Fruit fly (Drosophila melanogaster) whole organism, wandering third instar larva: ENCODE results near the gene Odj.

Source experiments
- CG9705 ChIP-seq: fragments of 200-800 bp; sonication (Bioruptor generic); optimal IDR thresholded peaks from 2 replicates; lab custom pipeline; 2018; ENCODE audit warnings: missing biosample characterization, mild to moderate bottlenecking, missing genetic modification characterization
- CrebA ChIP-seq: fragments of 200-800 bp; sonication (Bioruptor generic); optimal IDR thresholded peaks from 2 replicates; lab custom pipeline; 2016; ENCODE audit warnings: missing biosample characterization, mild to moderate bottlenecking, missing genetic modification characterization, borderline replicate concordance
- GATAd ChIP-seq: sonication (Bioruptor generic); optimal IDR thresholded peaks from 2 replicates; lab custom pipeline; 2016; ENCODE audit warnings: missing biosample characterization, missing genetic modification characterization
- HLH106 ChIP-seq: fragments of 200-800 bp; optimal IDR thresholded peaks from 3 replicates; lab custom pipeline; 2019; ENCODE audit warnings: missing biosample characterization, mild to moderate bottlenecking, missing genetic modification characterization, moderate library complexity
- Hr78 ChIP-seq: fragments of >200 bp; optimal IDR thresholded peaks from 2 replicates; lab custom pipeline; 2017; ENCODE audit warnings: missing biosample characterization, missing genetic modification characterization
- Jra ChIP-seq: sonication (Bioruptor generic); optimal IDR thresholded peaks from 2 replicates; lab custom pipeline; 2016; ENCODE audit warnings: missing biosample characterization, missing genetic modification characterization
- Mio ChIP-seq: sonication (Bioruptor generic); optimal IDR thresholded peaks from 2 replicates; lab custom pipeline; 2016; ENCODE audit warnings: missing biosample characterization, missing genetic modification characterization
- Myc ChIP-seq: fragments of >200 bp; optimal IDR thresholded peaks from 2 replicates; lab custom pipeline; 2017
- N ChIP-seq: fragments of >200 bp; optimal IDR thresholded peaks from 2 replicates; lab custom pipeline; 2018; ENCODE audit warnings: missing biosample characterization, missing external identifiers, missing genetic modification characterization
- OdsH ChIP-seq: fragments of 200-800 bp; sonication (Bioruptor generic); optimal IDR thresholded peaks from 2 replicates; lab custom pipeline; 2016; ENCODE audit warnings: missing biosample characterization, mild to moderate bottlenecking, missing genetic modification characterization
- Rel ChIP-seq, 2 experiments: fragments of 200-800 bp; sonication (Bioruptor generic) in 1 of 2; optimal IDR thresholded peaks; 2 replicates in 1 of 2; 3 replicates in 1 of 2; lab custom pipeline; 2016 to 2019; ENCODE audit warnings: mild to moderate bottlenecking in 2 of 2, missing biosample characterization in 2 of 2, missing genetic modification characterization in 2 of 2, moderate library complexity in 1 of 2
- Sp1 ChIP-seq: fragments of 200-800 bp; sonication (Bioruptor generic); optimal IDR thresholded peaks from 3 replicates; lab custom pipeline; 2019; ENCODE audit warnings: missing biosample characterization, mild to moderate bottlenecking, missing genetic modification characterization, moderate library complexity
- Vsx2 ChIP-seq: fragments of 200-300, 225-300 bp; sonication (Bioruptor generic); optimal IDR thresholded peaks from 2 replicates; lab custom pipeline; 2018; ENCODE audit warnings: missing biosample characterization, missing genetic modification characterization; ENCODE audit not compliant: partially characterized antibody
- br ChIP-seq: fragments of 200-800 bp; sonication (Bioruptor generic); optimal IDR thresholded peaks from 2 replicates; lab custom pipeline; 2016; ENCODE audit warnings: missing biosample characterization, missing genetic modification characterization
- brk ChIP-seq: fragments of 200-800 bp; sonication (Bioruptor generic); optimal IDR thresholded peaks from 2 replicates; lab custom pipeline; 2016; ENCODE audit warnings: missing biosample characterization, mild to moderate bottlenecking, missing genetic modification characterization
- dl ChIP-seq, 2 experiments: fragments of 175-275, 200-275 bp in 1 of 2; fragments of 200-275 bp in 1 of 2; sonication (Bioruptor generic); optimal IDR thresholded peaks; lab custom pipeline; 2018; ENCODE audit warnings: mild to moderate bottlenecking in 2 of 2, missing biosample characterization in 2 of 2, missing genetic modification characterization in 2 of 2, moderate library complexity in 2 of 2; ENCODE audit not compliant: partially characterized antibody in 2 of 2, insufficient read depth in 1 of 2
- dmrt93B ChIP-seq: fragments of 200-800 bp; sonication (Bioruptor generic); optimal IDR thresholded peaks from 2 replicates; lab custom pipeline; 2018; ENCODE audit warnings: missing biosample characterization, mild to moderate bottlenecking, missing genetic modification characterization
- ey ChIP-seq: fragments of 200-800 bp; sonication (Bioruptor generic); optimal IDR thresholded peaks from 2 replicates; lab custom pipeline; 2016; ENCODE audit warnings: missing biosample characterization, missing genetic modification characterization
- foxo ChIP-seq, 2 experiments: fragments of 200-800 bp; sonication (Bioruptor generic); optimal IDR thresholded peaks; 2 replicates in 1 of 2; 3 replicates in 1 of 2; lab custom pipeline; 2016 to 2017; ENCODE audit warnings: missing biosample characterization in 2 of 2, missing genetic modification characterization in 2 of 2
- fru ChIP-seq: fragments of 200-800 bp; sonication (Bioruptor generic); optimal IDR thresholded peaks from 3 replicates; lab custom pipeline; 2016; ENCODE audit warnings: missing biosample characterization, mild to moderate bottlenecking, missing genetic modification characterization
- h ChIP-seq: fragments of 200-800 bp; sonication (Bioruptor generic); optimal IDR thresholded peaks from 3 replicates; lab custom pipeline; 2016; ENCODE audit warnings: missing biosample characterization, mild to moderate bottlenecking, missing genetic modification characterization
- lola ChIP-seq: fragments of >200 bp; optimal IDR thresholded peaks from 2 replicates; lab custom pipeline; 2017; ENCODE audit warnings: missing biosample characterization, missing genetic modification characterization
- pan ChIP-seq: fragments of >200 bp; optimal IDR thresholded peaks from 2 replicates; lab custom pipeline; 2017
- psq ChIP-seq: fragments of 200-800 bp; sonication (Bioruptor generic); optimal IDR thresholded peaks from 3 replicates; lab custom pipeline; 2017; ENCODE audit warnings: missing biosample characterization, mild to moderate bottlenecking, missing genetic modification characterization, moderate library complexity
- rgr ChIP-seq: fragments of 200-800 bp; sonication (Bioruptor generic); optimal IDR thresholded peaks from 3 replicates; lab custom pipeline; 2016; ENCODE audit warnings: missing biosample characterization, mild to moderate bottlenecking, missing genetic modification characterization
- sage ChIP-seq: fragments of 200-800 bp; sonication (Bioruptor generic); optimal IDR thresholded peaks from 2 replicates; lab custom pipeline; 2016; ENCODE audit warnings: missing biosample characterization, mild to moderate bottlenecking, missing genetic modification characterization
- sv ChIP-seq: fragments of 200-800 bp; sonication (Bioruptor generic); optimal IDR thresholded peaks from 3 replicates; lab custom pipeline; 2016; ENCODE audit warnings: missing biosample characterization, missing genetic modification characterization
- tai ChIP-seq: sonication (Bioruptor generic); optimal IDR thresholded peaks from 2 replicates; lab custom pipeline; 2016; ENCODE audit warnings: missing biosample characterization, missing genetic modification characterization
- usp ChIP-seq: fragments of >200 bp; optimal IDR thresholded peaks from 2 replicates; lab custom pipeline; 2017; ENCODE audit warnings: missing biosample characterization, missing genetic modification characterization
- woc ChIP-seq: sonication (Bioruptor generic); optimal IDR thresholded peaks from 2 replicates; lab custom pipeline; 2016; ENCODE audit warnings: missing biosample characterization, mild to moderate bottlenecking, missing genetic modification characterization

Gene Odj

dm6 chr3R:17827038-17827616, 18.1 kb upstream of the Odj start:
- TF ChIP-seq CrebA (GFP tag; lab: Kevin White, UChicago) (no peak), usp (GFP tag; lab: Kevin White, UChicago) (no peak), tai (GFP tag; lab: Kevin White, UChicago) (no peak), dl (GFP tag; optimal IDR thresholded peaks at IDR 0.05; lab: Kevin White, UChicago; ENCODE audit: insufficient read depth in 1 of 2, partially characterized antibody in 2 of 2) (no peak), pan (lab: Kevin White, UChicago) (no peak), Sp1 (GFP tag; lab: Kevin White, UChicago) (no peak), fru (GFP tag; lab: Kevin White, UChicago) (no peak), Hr78 (no peak), Vsx2 (no peak), lola (GFP tag; lab: Kevin White, UChicago) (no peak), sage (GFP tag; lab: Kevin White, UChicago) (no peak), psq (GFP tag; lab: Kevin White, UChicago) (no peak), Jra (GFP tag; lab: Kevin White, UChicago) (no peak), GATAd (GFP tag; lab: Kevin White, UChicago) (no peak), Mio (GFP tag; lab: Kevin White, UChicago) (no peak)

dm6 chr3R:17825806-17826583, 17.0 kb upstream of the Odj start:
- TF ChIP-seq foxo (GFP tag; optimal IDR thresholded peaks at IDR 0.05; lab: Kevin White, UChicago) (peak in 1 of 2 experiments; percentile 74), pan (lab: Kevin White, UChicago) (no peak), woc (peak; percentile 42), OdsH (GFP tag; lab: Kevin White, UChicago) (peak; percentile 66), Sp1 (GFP tag; lab: Kevin White, UChicago) (peak; percentile 73), HLH106 (tag; lab: Kevin White, UChicago) (peak; percentile 79), h (GFP tag; lab: Kevin White, UChicago) (peak; percentile 37), Vsx2 (no peak), fru (GFP tag; lab: Kevin White, UChicago) (peak; percentile 35), sv (GFP tag; lab: Kevin White, UChicago) (no peak), br (peak; percentile 23), ey (peak; percentile 20), dmrt93B (GFP tag; lab: Kevin White, UChicago) (peak; percentile 59), rgr (GFP tag; lab: Kevin White, UChicago) (peak; percentile 34), psq (GFP tag; lab: Kevin White, UChicago) (peak; percentile 68)

- TF ChIP-seq Jra (GFP tag; lab: Kevin White, UChicago) (no peak), Hr78 (no peak), N (GFP tag; lab: Kevin White, UChicago) (no peak), rgr (GFP tag; lab: Kevin White, UChicago) (no peak), br (no peak), CG9705 (GFP tag; lab: Kevin White, UChicago) (no peak), h (GFP tag; lab: Kevin White, UChicago) (no peak), brk (no peak), Rel (GFP tag; optimal IDR thresholded peaks at IDR 0.05; lab: Kevin White, UChicago) (no peak), Rel (tag; optimal IDR thresholded peaks at IDR 0.05; lab: Kevin White, UChicago) (no peak)
- TF ChIP-seq, all 38 proteins: peak for 0
Observed at dm6 chr3R:17821744-17822143, 12.7 kb upstream of the Odj start.

- TF ChIP-seq fru (GFP tag; lab: Kevin White, UChicago) (peak; percentile 4), foxo (GFP tag; optimal IDR thresholded peaks at IDR 0.05; lab: Kevin White, UChicago) (peak in 1 of 2 experiments; percentile 19), Sp1 (GFP tag; lab: Kevin White, UChicago) (no peak), Myc (lab: Kevin White, UChicago) (no peak)
- TF ChIP-seq, all 38 proteins: peak for 2
Observed at dm6 chr3R:17818803-17819202, 9.8 kb upstream of the Odj start.
